Worm (Caenorhabditis elegans): Measurements from ENCODE around the gene asna-1.

DNA sequence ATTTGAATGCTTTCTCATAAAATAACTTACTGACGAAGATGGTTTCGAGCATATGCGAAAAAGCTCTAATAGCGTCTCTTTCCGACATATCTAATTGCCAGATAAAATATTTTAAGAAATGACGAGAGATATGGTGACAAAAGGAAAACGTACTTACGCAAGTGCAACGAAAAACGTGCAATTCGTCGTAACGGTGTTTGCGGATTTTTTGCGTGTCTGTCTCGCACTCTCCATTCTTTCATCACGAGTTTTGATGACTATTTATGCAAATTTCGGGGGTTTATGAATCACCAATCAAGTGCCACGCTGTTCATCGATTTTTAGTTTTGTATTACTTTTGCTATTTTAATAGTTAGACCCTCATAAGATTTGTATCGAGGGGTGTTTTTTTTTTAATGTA, 5.9 kb upstream of the asna-1 start, which contains the start of gene ZK637.14:
- no peak for TF ChIP-seq tab-1 (GFP tag; IDR thresholded peaks at IDR 0.05)
- no peak for TF ChIP-seq T22C8.4 (GFP tag; IDR thresholded peaks at IDR 0.05)

All from whole organism, midembryonic.